Worm (Caenorhabditis elegans): ENCODE results near the gene C33H5.16.
A peak's percentile ranks its signal among the peaks of the same experiment; 100 is the strongest.

Gene C33H5.16

DNA sequence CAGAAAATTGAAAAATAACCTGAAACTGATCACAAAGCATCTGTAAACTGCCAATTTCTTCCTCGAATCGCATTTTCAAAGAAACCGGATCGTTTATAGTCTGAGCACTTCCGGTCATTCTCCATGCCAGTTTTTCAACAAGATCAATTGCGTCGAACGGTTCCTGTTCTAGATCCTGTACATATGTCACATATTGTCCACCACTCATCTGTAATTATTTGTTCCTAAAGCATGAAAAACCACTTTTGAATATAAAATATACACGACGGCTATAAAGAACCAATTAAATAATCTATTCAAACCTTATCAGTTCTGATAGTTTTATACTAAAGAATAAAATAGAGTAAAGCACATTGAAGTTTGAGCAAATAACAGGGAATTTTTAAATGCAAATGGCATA, 20.9 kb downstream of the C33H5.16 start, which contains the start of gene sec-10 (continued):
- TF ChIP-seq lsy-2 (tag; optimal IDR thresholded peaks at IDR 0.05): no peak
- TF ChIP-seq fos-1 (tag; optimal IDR thresholded peaks at IDR 0.05): no peak
- no peak for TF ChIP-seq cey-2 (tag; optimal IDR thresholded peaks at IDR 0.05; ENCODE audit: borderline replicate concordance, insufficient read depth)
- no peak for TF ChIP-seq nhr-41 (GFP tag; IDR thresholded peaks at IDR 0.05)
- TF ChIP-seq nhr-28 (tag; optimal IDR thresholded peaks at IDR 0.05): peak; percentile 68
- no peak for TF ChIP-seq nhr-42 (GFP tag; IDR thresholded peaks at IDR 0.05)
- no peak for TF ChIP-seq nhr-237 (tag; optimal IDR thresholded peaks at IDR 0.05)
- TF ChIP-seq spr-1 (tag; optimal IDR thresholded peaks at IDR 0.05): no peak
- TF ChIP-seq zip-11 (GFP tag; IDR thresholded peaks at IDR 0.05): no peak
- no peak for TF ChIP-seq unc-130 (GFP tag; optimal IDR thresholded peaks at IDR 0.05)
- TF ChIP-seq nhr-48 (tag; optimal IDR thresholded peaks at IDR 0.05): no peak
- TF ChIP-seq lin-38 (GFP tag; IDR thresholded peaks at IDR 0.05): peak; percentile 43; the same call in 1 of the 2 replicates
- TF ChIP-seq tra-1 (GFP tag; IDR thresholded peaks at IDR 0.05): no peak
- no peak for TF ChIP-seq Y48G9A.11 (GFP tag; IDR thresholded peaks at IDR 0.05)
- no peak for TF ChIP-seq ceh-32 (tag; optimal IDR thresholded peaks at IDR 0.05; ENCODE audit: poor library complexity)
- TF ChIP-seq snpc-1.2 (GFP tag; IDR thresholded peaks at IDR 0.05): no peak
- TF ChIP-seq hmg-1.1 (GFP tag; IDR thresholded peaks at IDR 0.05): no peak
- TF ChIP-seq gei-8 (GFP tag; optimal IDR thresholded peaks at IDR 0.05): no peak
- no peak for TF ChIP-seq daf-16 (GFP tag; optimal IDR thresholded peaks at IDR 0.05)
- TF ChIP-seq daf-16 (tag; optimal IDR thresholded peaks at IDR 0.05): peak; percentile 42
- no peak for TF ChIP-seq ceh-28 (tag; optimal IDR thresholded peaks at IDR 0.05)
- no peak for TF ChIP-seq mep-1 (tag; optimal IDR thresholded peaks at IDR 0.05)
- TF ChIP-seq F26F4.8 (GFP tag; conservative IDR thresholded peaks at IDR 0.05): no peak
- TF ChIP-seq daf-12 (tag; optimal IDR thresholded peaks at IDR 0.05): no peak
- TF ChIP-seq dmd-8 (GFP tag; IDR thresholded peaks at IDR 0.05): no peak
- TF ChIP-seq fkh-10 (GFP tag; optimal IDR thresholded peaks at IDR 0.05): no peak

DNA sequence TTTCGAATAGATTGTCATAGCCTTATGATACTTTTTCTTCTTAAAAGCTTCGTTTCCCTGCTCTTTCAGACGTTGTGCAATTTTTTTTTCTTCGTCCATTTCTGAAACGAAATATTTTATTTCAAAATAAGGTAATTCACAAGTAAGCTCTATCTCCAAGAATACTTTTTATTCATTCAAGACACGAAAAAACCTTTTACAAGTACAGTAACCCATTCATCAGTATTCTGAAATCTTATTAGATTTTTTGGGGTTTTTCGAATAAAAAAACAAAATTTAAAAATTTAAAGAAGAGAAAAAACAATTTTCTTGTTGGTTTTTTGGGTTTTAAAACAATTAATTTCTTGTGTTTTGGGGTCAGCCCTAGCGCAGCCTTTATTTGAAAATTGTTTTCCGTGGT, 24.3 kb downstream of the C33H5.16 start, which contains the start of gene rpap-3:
TSS of gene rpap-3 (minus strand) at position 101 of the 400 bp plus-strand sequence.
- TF ChIP-seq hif-1 (tag; optimal IDR thresholded peaks at IDR 0.05) (no peak), daf-16 (GFP tag; optimal IDR thresholded peaks at IDR 0.05) (peak in 1 of 2 experiments; percentile 0), daf-16 (tag; optimal IDR thresholded peaks at IDR 0.05) (no peak)

DNA sequence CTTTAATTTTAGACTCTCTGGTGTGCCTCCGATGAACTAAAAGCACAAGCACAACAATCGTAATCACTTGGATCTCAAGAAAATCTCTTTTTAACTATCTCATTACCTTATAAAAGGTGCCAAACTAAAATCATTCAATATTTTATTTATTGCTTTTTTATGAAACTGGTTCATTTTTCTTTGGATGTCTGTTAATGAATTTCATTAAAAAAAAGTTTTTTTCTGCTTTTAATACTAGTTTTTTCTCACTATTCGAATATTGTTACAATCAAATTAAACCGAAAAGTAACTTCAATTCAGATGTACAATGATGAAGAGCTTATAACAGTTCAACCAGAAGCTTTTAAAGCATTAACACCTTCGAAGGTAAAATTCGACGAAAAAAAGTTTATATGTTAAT, 27.4 kb downstream of the C33H5.16 start, which contains the start of gene swd-2.1:
TSS of gene swd-2.1 (plus strand) at position 301 of the 400 bp plus-strand sequence.
- TF ChIP-seq ceh-32 (tag; optimal IDR thresholded peaks at IDR 0.05; ENCODE audit: poor library complexity): no peak
- TF ChIP-seq sdz-12 (GFP tag; optimal IDR thresholded peaks at IDR 0.05): no peak
- TF ChIP-seq ces-1 (GFP tag; optimal IDR thresholded peaks at IDR 0.05): no peak
- TF ChIP-seq daf-16 (GFP tag; optimal IDR thresholded peaks at IDR 0.05): no peak
- no peak for TF ChIP-seq daf-16 (tag; optimal IDR thresholded peaks at IDR 0.05)
- no peak for TF ChIP-seq ceh-20 (GFP tag; IDR thresholded peaks at IDR 0.05)
- TF ChIP-seq lim-7 (GFP tag; IDR thresholded peaks at IDR 0.05): no peak
- no peak for TF ChIP-seq F37D6.2 (tag; optimal IDR thresholded peaks at IDR 0.05)
- no peak for TF ChIP-seq ceh-28 (tag; optimal IDR thresholded peaks at IDR 0.05)
- TF ChIP-seq egl-43 (GFP tag; IDR thresholded peaks at IDR 0.05): no peak
- no peak for TF ChIP-seq zfp-3 (GFP tag; conservative IDR thresholded peaks at IDR 0.05)
- TF ChIP-seq vab-7 (GFP tag; IDR thresholded peaks at IDR 0.05): no peak
- no peak for TF ChIP-seq mes-2 (tag; optimal IDR thresholded peaks at IDR 0.05; ENCODE audit: poor library complexity, severe bottlenecking)
- no peak for TF ChIP-seq rbr-2 (tag; optimal IDR thresholded peaks at IDR 0.05)
- TF ChIP-seq ceh-62 (tag; optimal IDR thresholded peaks at IDR 0.05): no peak
- TF ChIP-seq dmd-8 (GFP tag; IDR thresholded peaks at IDR 0.05): no peak
- no peak for TF ChIP-seq lir-3 (tag; optimal IDR thresholded peaks at IDR 0.05)
- TF ChIP-seq ceh-82 (tag; optimal IDR thresholded peaks at IDR 0.05): no peak
- TF ChIP-seq lin-15B (tag; optimal IDR thresholded peaks at IDR 0.05): no peak
- TF ChIP-seq aha-1 (tag): no peak
